Worm (Caenorhabditis elegans) whole organism, L1 larva: ENCODE measurements around the gene R05A10.2.

Source experiments
- C16A3.4 ChIP-seq: fragments of 150-350 bp; optimal IDR thresholded peaks from 2 replicates; lab custom pipeline; 2014; ENCODE audit warnings: missing biosample characterization, missing genetic modification characterization
- F16B12.6 ChIP-seq: fragments of 150-350 bp; optimal IDR thresholded peaks from 2 replicates; lab custom pipeline; 2014; ENCODE audit warnings: missing biosample characterization, missing genetic modification characterization
- Y116A8C.19 ChIP-seq: sonication (generic microtip); optimal IDR thresholded peaks from 2 replicates; lab custom pipeline; 2016; ENCODE audit warnings: missing compliant biosample characterization, missing genetic modification characterization, borderline replicate concordance
- aha-1 ChIP-seq: fragments of 150-350 bp; optimal IDR thresholded peaks from 2 replicates; lab custom pipeline; 2014; ENCODE audit warnings: missing biosample characterization, missing genetic modification characterization
- alr-1 ChIP-seq: fragments of 200-800 bp; sonication (Bioruptor generic); optimal IDR thresholded peaks from 2 replicates; lab custom pipeline; 2018; ENCODE audit warnings: borderline replicate concordance, mild to moderate bottlenecking, missing genetic modification characterization, missing compliant biosample characterization
- blmp-1 ChIP-seq: fragments of 150-350 bp; optimal IDR thresholded peaks from 2 replicates; lab custom pipeline; 2014; ENCODE audit warnings: missing biosample characterization, missing genetic modification characterization
- ceh-82 ChIP-seq, 3 experiments: fragments of 150-350 bp in 1 of 3; sonication (generic microtip) in 2 of 3; optimal IDR thresholded peaks; 2 replicates each; lab custom pipeline; 2014 to 2017; ENCODE audit warnings: missing biosample characterization in 3 of 3, missing genetic modification characterization in 3 of 3
- ces-1 ChIP-seq: fragments of 150-350 bp; optimal IDR thresholded peaks from 2 replicates; lab custom pipeline; 2014; ENCODE audit warnings: missing biosample characterization, missing genetic modification reagents, missing genetic modification characterization
- efl-1 ChIP-seq, 4 experiments: fragments of 150-350 bp; optimal IDR thresholded peaks in 3 of 4; peaks in 1 of 4; 1 replicate in 1 of 4; 2 replicates in 3 of 4; lab custom pipeline; 2014; ENCODE audit warnings: missing biosample characterization in 2 of 4, missing genetic modification characterization in 2 of 4, missing genetic modification reagents in 2 of 4
- elt-2 ChIP-seq: sonication (generic microtip); optimal IDR thresholded peaks from 2 replicates; lab custom pipeline; 2016; ENCODE audit warnings: missing genetic modification characterization, mild to moderate bottlenecking, inconsistent platforms, missing compliant biosample characterization, missing genetic modification reagents
- elt-3 ChIP-seq, 6 experiments: fragments of 150-350 bp in 1 of 6; sonication (generic microtip); optimal IDR thresholded peaks; 2 replicates each; lab custom pipeline; 2017 to 2018; ENCODE audit warnings: missing biosample characterization in 6 of 6, missing genetic modification characterization in 6 of 6, inconsistent platforms in 1 of 6
- ets-5 ChIP-seq: fragments of 200-800 bp; sonication (Bioruptor generic); IDR thresholded peaks from 2 replicates; pipeline ENCODE4 v1.3.6; 2022; ENCODE audit warnings: missing genetic modification characterization, missing compliant biosample characterization
- fkh-4 ChIP-seq: sonication (generic microtip); optimal IDR thresholded peaks from 2 replicates; lab custom pipeline; 2016; ENCODE audit warnings: missing compliant biosample characterization, missing genetic modification characterization, borderline replicate concordance
- grh-1 ChIP-seq: fragments of 200-800 bp; sonication (Bioruptor generic); IDR thresholded peaks from 2 replicates; pipeline ENCODE4 v1.3.6; 2022; ENCODE audit warnings: missing genetic modification reagents, missing genetic modification characterization, missing compliant biosample characterization
- isw-1 ChIP-seq: fragments of 200-800 bp; sonication (Bioruptor generic); IDR thresholded peaks from 2 replicates; pipeline ENCODE4 v1.3.6; 2022; ENCODE audit warnings: missing genetic modification characterization, missing compliant biosample characterization
- lin-15B ChIP-seq: fragments of 150-350 bp; sonication (generic microtip); optimal IDR thresholded peaks from 3 replicates; lab custom pipeline; 2014; ENCODE audit warnings: missing biosample characterization, missing genetic modification characterization
- lin-35 ChIP-seq, 2 experiments: fragments of 150-350 bp; optimal IDR thresholded peaks; 2 replicates each; lab custom pipeline; 2014; ENCODE audit warnings: missing biosample characterization in 2 of 2, missing genetic modification characterization in 2 of 2, missing genetic modification reagents in 2 of 2
- lin-39 ChIP-seq: fragments of 150-350 bp; optimal IDR thresholded peaks from 2 replicates; lab custom pipeline; 2014; ENCODE audit warnings: missing biosample characterization, missing genetic modification reagents, missing genetic modification characterization
- lir-3 ChIP-seq: sonication (generic microtip); optimal IDR thresholded peaks from 2 replicates; lab custom pipeline; 2016; ENCODE audit warnings: mild to moderate bottlenecking, missing genetic modification characterization, moderate library complexity, missing compliant biosample characterization; ENCODE audit not compliant: poor library complexity
- mab-9 ChIP-seq: fragments of 200-800 bp; sonication (Bioruptor generic); IDR thresholded peaks from 2 replicates; pipeline ENCODE4 v1.3.6; 2022; ENCODE audit warnings: missing genetic modification reagents, missing genetic modification characterization, missing compliant biosample characterization
- mep-1 ChIP-seq: fragments of 150-350 bp; optimal IDR thresholded peaks from 2 replicates; lab custom pipeline; 2014; ENCODE audit warnings: missing biosample characterization, missing genetic modification characterization
- nhr-11 ChIP-seq: fragments of 150-350 bp; optimal IDR thresholded peaks from 2 replicates; lab custom pipeline; 2014; ENCODE audit warnings: missing biosample characterization, missing genetic modification characterization
- nhr-28 ChIP-seq: fragments of 150-350 bp; optimal IDR thresholded peaks from 2 replicates; lab custom pipeline; 2014; ENCODE audit warnings: missing biosample characterization, missing genetic modification characterization
- nhr-71 ChIP-seq: sonication (generic microtip); optimal IDR thresholded peaks from 2 replicates; lab custom pipeline; 2016; ENCODE audit warnings: mild to moderate bottlenecking, missing genetic modification characterization, moderate library complexity, missing compliant biosample characterization
- nhr-85 ChIP-seq: sonication (generic microtip); peaks from one replicate; lab custom pipeline; 2016; ENCODE audit warnings: missing genetic modification characterization, inconsistent platforms, missing compliant biosample characterization
- nhr-90 ChIP-seq: sonication (generic microtip); optimal IDR thresholded peaks from 2 replicates; lab custom pipeline; 2016; ENCODE audit warnings: mild to moderate bottlenecking, missing genetic modification characterization, missing compliant biosample characterization; ENCODE audit not compliant: poor library complexity
- pag-3 ChIP-seq: sonication (generic microtip); optimal IDR thresholded peaks from 2 replicates; lab custom pipeline; 2017; ENCODE audit warnings: missing genetic modification characterization, mild to moderate bottlenecking, missing compliant biosample characterization, antibody characterized with exemption, borderline replicate concordance; ENCODE audit not compliant: insufficient read depth
- snpc-4 ChIP-seq: fragments of 150-350 bp; optimal IDR thresholded peaks from 2 replicates; lab custom pipeline; 2014; ENCODE audit warnings: missing biosample characterization, missing genetic modification characterization
- sup-37 ChIP-seq: fragments of 200-800 bp; sonication (Bioruptor generic); optimal IDR thresholded peaks from 2 replicates; lab custom pipeline; 2018; ENCODE audit warnings: mild to moderate bottlenecking, missing genetic modification characterization, missing compliant biosample characterization
- unc-30 ChIP-seq: sonication (generic microtip); optimal IDR thresholded peaks from 2 replicates; lab custom pipeline; 2017; ENCODE audit warnings: missing biosample characterization, missing genetic modification characterization
- vab-15 ChIP-seq: sonication (generic microtip); optimal IDR thresholded peaks from 2 replicates; lab custom pipeline; 2017; ENCODE audit warnings: missing genotype, mild to moderate bottlenecking, missing genetic modification characterization, missing compliant biosample characterization
- xbp-1 ChIP-seq: sonication (generic microtip); optimal IDR thresholded peaks from 2 replicates; lab custom pipeline; 2016; ENCODE audit warnings: missing genetic modification characterization, missing compliant biosample characterization
- zag-1 ChIP-seq: fragments of 150-350 bp; optimal IDR thresholded peaks from 2 replicates; lab custom pipeline; 2014; ENCODE audit warnings: missing biosample characterization, missing genetic modification characterization
- ztf-11 ChIP-seq, 2 experiments: sonication (generic microtip); optimal IDR thresholded peaks; 2 replicates each; lab custom pipeline; 2016 to 2017; ENCODE audit warnings: missing genetic modification characterization in 2 of 2, missing biosample characterization in 1 of 2, missing compliant biosample characterization in 1 of 2
- ztf-4 ChIP-seq: fragments of 150-350 bp; optimal IDR thresholded peaks from 2 replicates; lab custom pipeline; 2014; ENCODE audit warnings: missing biosample characterization, missing genetic modification characterization

R05A10.2 gene

DNA sequence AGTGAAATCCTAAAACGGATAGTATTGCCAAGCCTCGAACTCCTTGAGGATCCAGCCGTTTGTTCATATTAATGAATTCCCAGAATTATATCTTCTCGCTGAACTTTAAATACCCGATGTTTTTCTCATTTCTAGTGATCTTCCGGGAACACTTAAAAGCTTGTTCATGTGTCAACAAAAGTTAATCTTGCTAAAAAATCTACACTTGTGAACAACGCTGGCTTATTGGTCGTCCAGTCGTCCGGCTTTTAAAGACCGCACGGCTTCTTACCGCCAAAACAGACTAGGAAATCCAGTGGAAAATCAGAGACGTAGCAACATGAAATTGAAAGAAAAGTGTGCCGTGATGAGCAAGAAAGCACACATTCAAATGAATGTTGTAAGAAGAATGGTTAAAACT, 23.8 kb upstream of the R05A10.2 start, which contains the start of gene oac-38:
Gene oac-38 (minus strand): TSS at position 101 of the 400 bp plus-strand sequence.
- TF ChIP-seq lin-35 (GFP tag; optimal IDR thresholded peaks at IDR 0.05; lab: Kevin White, UChicago) (no peak), efl-1 (optimal IDR thresholded peaks at IDR 0.05; lab: Kevin White, UChicago) (no peak), efl-1 (GFP tag; optimal IDR thresholded peaks at IDR 0.05 in 1 of 2; lab: Kevin White, UChicago) (peak in 1 of 2 experiments; percentile 16)

DNA sequence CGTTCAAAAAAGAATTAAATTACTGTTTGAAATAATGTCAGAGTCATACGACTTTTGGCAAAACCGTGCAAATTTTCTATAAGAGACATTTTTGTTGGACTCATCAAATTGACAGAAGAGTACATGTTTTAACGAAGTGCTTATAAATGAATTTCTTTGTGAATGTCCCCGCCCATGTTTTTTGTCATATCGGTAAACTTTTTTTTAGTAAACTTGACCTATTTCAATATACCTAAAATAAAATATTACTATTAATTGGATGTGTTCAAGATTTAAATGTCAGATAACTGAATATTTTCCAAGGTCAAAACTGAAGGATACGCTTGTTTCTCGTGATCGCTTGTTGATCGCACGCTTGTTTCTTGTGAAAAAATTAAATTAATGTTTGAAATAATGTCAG, 19.0 kb upstream of the R05A10.2 start, which contains the start of gene R05A10.8:
Gene R05A10.8 (minus strand): TSS at position 101 of the 400 bp plus-strand sequence.
- no peak for TF ChIP-seq ceh-82 (tag; optimal IDR thresholded peaks at IDR 0.05; lab: Kevin White, UChicago)
- TF ChIP-seq mab-9 (GFP tag; lab: Robert Waterston, UW), result no peak
- TF ChIP-seq nhr-85 (tag; lab: Kevin White, UChicago), result no peak

DNA sequence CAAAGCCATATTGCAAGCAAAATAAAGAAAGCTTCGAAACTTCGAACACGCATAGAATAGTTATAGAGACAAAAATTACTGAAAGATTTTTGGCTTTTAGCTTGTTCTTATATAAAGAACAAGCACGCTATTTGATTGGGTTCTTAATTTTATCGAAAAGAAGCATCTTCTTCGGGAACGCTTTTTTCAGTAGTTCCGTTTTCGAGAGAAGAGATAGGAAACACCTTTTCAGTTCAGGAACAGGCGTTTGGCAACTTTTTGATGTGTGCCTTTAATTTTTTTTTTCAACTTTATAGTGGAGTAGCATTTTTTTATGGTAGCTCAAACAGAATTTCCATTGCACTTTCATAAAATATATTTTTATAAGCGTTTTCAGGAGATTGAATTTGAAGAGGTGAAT, 14.3 kb upstream of the R05A10.2 start, which contains the start of gene R05A10.7:
Gene R05A10.7 (minus strand): TSS at position 101 of the 400 bp plus-strand sequence.
- TF ChIP-seq nhr-11 (tag; lab: Kevin White, UChicago) (no peak), nhr-90 (no peak), ztf-4 (tag; lab: Kevin White, UChicago) (no peak), lin-39 (tag; lab: Kevin White, UChicago) (no peak)

DNA sequence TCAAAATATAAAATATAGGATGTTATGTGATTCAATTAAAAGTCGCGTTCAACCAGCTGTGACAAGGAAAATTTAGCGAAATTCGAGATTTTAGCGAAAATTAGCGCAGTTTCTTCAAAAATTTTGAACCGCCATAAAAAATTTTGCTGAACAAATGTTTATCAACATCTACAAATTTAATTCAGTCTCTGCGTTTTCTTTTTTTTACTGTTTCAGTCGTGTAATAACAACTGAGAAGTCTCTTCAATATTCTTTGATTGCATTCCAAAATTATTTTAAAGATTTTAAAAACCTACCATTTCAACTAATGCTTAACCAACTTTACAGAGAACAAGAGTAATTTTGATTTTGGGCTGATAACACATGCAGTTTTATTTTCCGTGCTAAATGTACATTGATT, 13.0 kb upstream of the R05A10.2 start:
- no peak for TF ChIP-seq nhr-28
- no peak for TF ChIP-seq pag-3 (tag; lab: Kevin White, UChicago)
- TF ChIP-seq snpc-4 (tag; lab: Kevin White, UChicago), result no peak
- no peak for TF ChIP-seq sup-37 (GFP tag; lab: Kevin White, UChicago)
- no peak for TF ChIP-seq ces-1 (GFP tag; lab: Kevin White, UChicago)
- no peak for TF ChIP-seq isw-1
- TF ChIP-seq fkh-4, result no peak
- no peak for TF ChIP-seq elt-3 (tag; optimal IDR thresholded peaks at IDR 0.05; lab: Kevin White, UChicago)
- no peak for TF ChIP-seq elt-2
- TF ChIP-seq F16B12.6 (tag; lab: Kevin White, UChicago), result no peak
- TF ChIP-seq xbp-1 (tag; lab: Kevin White, UChicago), result no peak
- no peak for TF ChIP-seq unc-30 (tag; lab: Kevin White, UChicago)
- no peak for TF ChIP-seq mep-1
- TF ChIP-seq zag-1 (tag; lab: Kevin White, UChicago), result no peak
- TF ChIP-seq Y116A8C.19, result no peak
- TF ChIP-seq lir-3 (tag; lab: Kevin White, UChicago), result no peak
- TF ChIP-seq nhr-71 (tag; lab: Kevin White, UChicago), result no peak
- TF ChIP-seq, all 84 proteins: peak for 0

DNA sequence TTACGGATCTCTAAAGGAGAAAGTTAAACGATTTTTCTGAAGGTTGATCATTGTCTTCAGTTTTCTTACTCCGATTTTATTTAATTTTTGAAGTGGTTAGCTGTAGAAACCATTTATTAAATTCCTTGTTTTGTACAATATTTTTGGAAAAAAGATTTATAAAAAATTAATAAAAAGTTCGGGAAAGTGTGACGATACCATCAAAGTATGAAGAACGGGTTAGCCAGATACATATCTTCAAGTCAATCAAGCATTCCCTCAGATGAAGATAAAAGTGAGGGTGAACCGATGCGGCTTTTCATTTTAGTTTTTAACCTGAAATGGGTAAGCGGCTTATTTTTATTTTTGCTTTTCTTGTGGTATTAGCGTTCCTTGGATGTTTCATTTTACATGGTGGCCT, 11.6 kb upstream of the R05A10.2 start, which contains the start of gene R05A10.6:
Gene R05A10.6 (plus strand): TSS at position 301 of the 400 bp plus-strand sequence.
- TF ChIP-seq mep-1 (no peak), alr-1 (no peak), lin-15B (tag; lab: Kevin White, UChicago) (no peak), grh-1 (no peak), nhr-85 (tag; lab: Kevin White, UChicago) (no peak), vab-15 (tag; lab: Kevin White, UChicago) (no peak), blmp-1 (tag; lab: Kevin White, UChicago) (no peak), mab-9 (GFP tag; lab: Robert Waterston, UW) (no peak), unc-30 (tag; lab: Kevin White, UChicago) (no peak), aha-1 (tag; lab: Kevin White, UChicago) (no peak), ets-5 (GFP tag; lab: Robert Waterston, UW) (no peak), C16A3.4 (tag; lab: Kevin White, UChicago) (no peak), ztf-11 (tag; optimal IDR thresholded peaks at IDR 0.05; lab: Kevin White, UChicago) (no peak), ceh-82 (tag; optimal IDR thresholded peaks at IDR 0.05; lab: Kevin White, UChicago) (no peak)
